Worm (Caenorhabditis elegans): ENCODE data around the gene ger-1.

The ger-1 gene

DNA sequence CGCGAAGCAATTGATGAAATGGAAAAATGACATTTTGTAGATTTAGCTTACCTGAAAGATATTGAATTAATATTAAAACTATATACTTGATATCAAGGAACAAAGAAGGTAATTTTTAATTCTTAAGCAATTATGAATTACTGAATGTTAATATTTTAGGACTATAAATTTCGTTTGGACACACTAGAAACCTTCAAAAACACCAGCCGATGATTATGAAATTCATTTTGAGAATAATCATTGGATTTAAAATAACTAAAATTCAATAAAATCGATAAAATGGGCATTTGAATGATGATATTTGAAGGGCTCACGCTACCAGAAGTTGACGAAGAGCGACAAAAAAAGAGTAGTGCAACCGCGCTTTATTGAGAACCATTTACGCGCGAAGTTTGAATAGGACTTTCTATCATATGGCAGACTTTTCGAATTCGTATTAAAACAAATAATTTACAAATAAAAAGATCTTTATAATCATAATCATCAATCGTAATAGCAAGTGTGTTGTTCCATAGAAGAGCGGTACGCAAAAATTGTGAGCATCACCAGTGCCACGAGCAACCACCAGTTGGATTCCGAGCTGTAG is 6.6 kb upstream of the ger-1 start, which contains the start of gene ZK418.5:
Gene ZK418.5 (minus strand): TSS at position 51 of the 586 bp plus-strand sequence.
- TF ChIP-seq efl-1 (GFP tag; optimal IDR thresholded peaks at IDR 0.05) (peak; percentile 77), mcd-1 (GFP tag; IDR thresholded peaks at IDR 0.05) (peak; percentile 91), dpl-1 (GFP tag; optimal IDR thresholded peaks at IDR 0.05) (peak; percentile 70), lin-54 (GFP tag; optimal IDR thresholded peaks at IDR 0.05) (peak; percentile 88), lin-35 (GFP tag; optimal IDR thresholded peaks at IDR 0.05) (peak; percentile 8 to 86 (median 49)), attf-5 (GFP tag; optimal IDR thresholded peaks at IDR 0.05) (peak; percentile 15), ceh-27 (GFP tag; optimal IDR thresholded peaks at IDR 0.05) (no peak), lsy-27 (tag; optimal IDR thresholded peaks at IDR 0.05; ENCODE audit: borderline replicate concordance, insufficient read depth) (no peak), F37B4.10 (GFP tag; IDR thresholded peaks at IDR 0.05) (no peak)

DNA sequence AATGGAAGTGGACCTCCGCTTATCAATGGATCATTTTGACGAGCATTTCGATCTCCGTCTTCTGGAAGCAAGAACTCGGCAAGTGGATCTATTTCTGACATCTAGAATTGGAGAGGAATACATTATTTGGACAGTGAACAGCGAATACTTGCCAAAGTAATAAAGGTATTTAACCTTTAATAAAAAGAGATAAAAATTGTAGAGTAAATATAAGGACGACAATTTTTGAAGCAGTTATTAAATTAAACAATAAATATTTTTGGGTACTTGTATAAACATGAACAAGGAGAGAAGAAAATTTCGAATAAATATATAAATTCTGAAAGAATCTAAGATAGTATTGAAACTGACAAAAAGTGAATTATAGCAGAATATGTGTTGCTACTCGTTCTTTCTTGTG is 5.2 kb upstream of the ger-1 start, which contains the start of gene lin-37:
Gene lin-37 (minus strand): TSS at position 101 of the 400 bp plus-strand sequence.
- no peak for TF ChIP-seq K12H6.12 (tag; optimal IDR thresholded peaks at IDR 0.05)
- no peak for TF ChIP-seq mxl-1 (tag; optimal IDR thresholded peaks at IDR 0.05)
- no peak for TF ChIP-seq egrh-3 (GFP tag; IDR thresholded peaks at IDR 0.05)
- no peak for TF ChIP-seq B0261.1 (tag; optimal IDR thresholded peaks at IDR 0.05)
- TF ChIP-seq ZK185.1 (tag; optimal IDR thresholded peaks at IDR 0.05; ENCODE audit: poor library complexity, severe bottlenecking), result no peak
- TF ChIP-seq madf-6 (GFP tag; IDR thresholded peaks at IDR 0.05), result no peak
- no peak for TF ChIP-seq B0035.1 (tag; optimal IDR thresholded peaks at IDR 0.05)
- no peak for TF ChIP-seq let-607 (tag; optimal IDR thresholded peaks at IDR 0.05)
- TF ChIP-seq hrde-1 (tag; optimal IDR thresholded peaks at IDR 0.05; ENCODE audit: borderline replicate concordance), result no peak
- no peak for TF ChIP-seq nhr-179 (tag; optimal IDR thresholded peaks at IDR 0.05)

DNA sequence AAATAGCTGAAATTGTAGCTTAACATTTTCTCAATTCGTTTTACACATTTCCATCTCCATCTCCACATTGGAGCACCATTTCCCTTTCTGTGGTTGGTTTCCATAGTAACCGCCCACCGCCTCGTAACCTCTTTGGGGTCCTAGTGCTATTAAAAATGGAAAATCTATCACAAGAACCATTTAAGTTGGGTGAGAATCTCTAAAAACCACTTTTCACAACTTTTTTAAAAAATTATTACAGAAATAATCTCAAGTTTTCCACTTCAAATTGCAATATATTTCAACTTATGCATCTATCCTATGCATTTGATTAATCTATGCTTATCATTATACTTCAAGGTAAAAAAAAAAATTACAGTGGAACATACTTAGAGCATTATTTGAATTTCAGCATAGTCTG is 2.7 kb upstream of the ger-1 start, which contains the start of gene tmem-17:
Gene tmem-17 (plus strand): TSS at position 301 of the 400 bp plus-strand sequence.
- TF ChIP-seq bed-2 (GFP tag; IDR thresholded peaks at IDR 0.05), result no peak
- no peak for TF ChIP-seq xnd-1 (tag; optimal IDR thresholded peaks at IDR 0.05)
- TF ChIP-seq Y79H2A.3 (GFP tag; conservative IDR thresholded peaks at IDR 0.05), result no peak
- no peak for TF ChIP-seq Y95B8A.8 (GFP tag; IDR thresholded peaks at IDR 0.05)
- no peak for TF ChIP-seq ztf-6 (GFP tag; IDR thresholded peaks at IDR 0.05)
- TF ChIP-seq T26A5.8 (tag; optimal IDR thresholded peaks at IDR 0.05), result no peak
- TF ChIP-seq ZK185.1 (tag; optimal IDR thresholded peaks at IDR 0.05; ENCODE audit: poor library complexity, severe bottlenecking), result no peak
- TF ChIP-seq mcd-1 (GFP tag; IDR thresholded peaks at IDR 0.05), result no peak

DNA sequence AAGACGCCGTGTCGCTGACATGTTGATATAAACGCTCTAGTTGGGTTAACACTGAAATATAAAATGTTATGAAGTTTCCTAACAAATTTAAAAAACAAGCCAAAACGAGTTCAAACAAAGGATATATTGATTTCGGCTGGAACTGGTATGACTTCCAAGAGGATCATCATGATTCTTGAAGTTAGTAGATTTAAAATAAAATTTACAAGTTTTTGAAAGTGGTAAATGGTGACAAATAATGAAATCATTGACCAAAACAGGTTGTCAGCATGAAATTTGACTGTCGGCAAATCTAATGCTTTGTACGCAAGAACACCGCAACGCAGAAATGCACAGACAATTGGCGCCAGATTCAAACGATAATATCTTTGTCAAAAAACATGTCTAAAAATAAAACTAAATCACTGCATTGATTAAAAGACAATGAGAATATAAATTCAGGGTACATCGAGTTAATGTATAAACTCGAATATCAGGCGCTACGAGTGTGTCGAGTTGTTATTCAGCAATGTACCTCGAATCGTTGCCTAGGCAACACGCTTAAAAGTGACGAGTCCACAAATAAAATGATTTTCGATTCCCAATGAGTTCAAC is 1.3 kb upstream of the ger-1 start, which contains the start of the genes ubc-18 and R01H2.8:
Gene ubc-18 (minus strand): TSS at position 51 of the 594 bp plus-strand sequence.
Gene R01H2.8 (plus strand): TSS at position 544 of the 594 bp plus-strand sequence.
- no peak for TF ChIP-seq cebp-1 (GFP tag; IDR thresholded peaks at IDR 0.05)
- TF ChIP-seq cebp-1 (tag; optimal IDR thresholded peaks at IDR 0.05), result no peak
- no peak for TF ChIP-seq F22D6.2 (tag; optimal IDR thresholded peaks at IDR 0.05)
- no peak for TF ChIP-seq F55B11.4 (tag; optimal IDR thresholded peaks at IDR 0.05; ENCODE audit: borderline replicate concordance, insufficient read depth)
- TF ChIP-seq F10E7.11 (tag; optimal IDR thresholded peaks at IDR 0.05), result no peak
- no peak for TF ChIP-seq ztf-22 (GFP tag; optimal IDR thresholded peaks at IDR 0.05)
- TF ChIP-seq bed-2 (GFP tag; IDR thresholded peaks at IDR 0.05), result no peak
- TF ChIP-seq lsy-27 (tag; optimal IDR thresholded peaks at IDR 0.05; ENCODE audit: borderline replicate concordance, insufficient read depth), result no peak
- no peak for TF ChIP-seq hrde-1 (tag; optimal IDR thresholded peaks at IDR 0.05; ENCODE audit: borderline replicate concordance)
- TF ChIP-seq F57C9.4 (tag; optimal IDR thresholded peaks at IDR 0.05), result no peak
- no peak for TF ChIP-seq ceh-27 (GFP tag; optimal IDR thresholded peaks at IDR 0.05)
- no peak for TF ChIP-seq aptf-3 (GFP tag; IDR thresholded peaks at IDR 0.05)
- no peak for TF ChIP-seq snpc-1.1 (tag; optimal IDR thresholded peaks at IDR 0.05; ENCODE audit: insufficient read depth)
- no peak for TF ChIP-seq hmg-1.2 (GFP tag; IDR thresholded peaks at IDR 0.05)
- no peak for TF ChIP-seq Y67H2A.10 (GFP tag; conservative IDR thresholded peaks at IDR 0.05)
- peak in 1 of 3 experiments; percentile 63 for TF ChIP-seq lin-35 (GFP tag; optimal IDR thresholded peaks at IDR 0.05)
- TF ChIP-seq rcor-1 (GFP tag; IDR thresholded peaks at IDR 0.05), result peak; percentile 47; the same call in 1 of the 2 replicates
- TF ChIP-seq madf-6 (GFP tag; IDR thresholded peaks at IDR 0.05), result peak; percentile 56
- no peak for TF ChIP-seq F37B4.10 (GFP tag; IDR thresholded peaks at IDR 0.05)
- no peak for TF ChIP-seq B0035.1 (tag; optimal IDR thresholded peaks at IDR 0.05)
- TF ChIP-seq fkh-3 (tag; optimal IDR thresholded peaks at IDR 0.05), result no peak
- no peak for TF ChIP-seq nhr-179 (tag; optimal IDR thresholded peaks at IDR 0.05)
- TF ChIP-seq nhr-90 (tag; optimal IDR thresholded peaks at IDR 0.05), result no peak
- TF ChIP-seq C06A6.2 (GFP tag; conservative IDR thresholded peaks at IDR 0.05), result no peak

Data from whole organism, young adult.